Fruit fly (Drosophila melanogaster): Measurements from ENCODE around the gene CG43755.

The CG43755 gene

dm6 chr2L:278134-278533 lies 51.4 kb downstream of the CG43755 start, which contains the start of gene CG17078:
Gene CG17078, minus strand, starts transcription at chr2L:278234.
- TF ChIP-seq usp (GFP tag; optimal IDR thresholded peaks at IDR 0.05) (no peak), fru (GFP tag; optimal IDR thresholded peaks at IDR 0.05) (no peak), ey (GFP tag; optimal IDR thresholded peaks at IDR 0.05) (no peak), br (GFP tag; optimal IDR thresholded peaks at IDR 0.05) (no peak), CrebA (GFP tag; optimal IDR thresholded peaks at IDR 0.05; ENCODE audit: borderline replicate concordance) (no peak)

dm6 chr2L:277122-277671 lies 52.4 kb downstream of the CG43755 start, which contains the start of gene smo:
Gene smo, plus strand, starts transcription at chr2L:277582.
- TF ChIP-seq foxo (GFP tag; optimal IDR thresholded peaks at IDR 0.05) (no peak), h (GFP tag; optimal IDR thresholded peaks at IDR 0.05) (no peak), HLH106 (tag; optimal IDR thresholded peaks at IDR 0.05) (peak; percentile 7), ey (GFP tag; optimal IDR thresholded peaks at IDR 0.05) (peak; percentile 25), Sp1 (GFP tag; optimal IDR thresholded peaks at IDR 0.05) (no peak), lola (GFP tag; optimal IDR thresholded peaks at IDR 0.05) (no peak), br (GFP tag; optimal IDR thresholded peaks at IDR 0.05) (no peak), pan (optimal IDR thresholded peaks at IDR 0.05) (no peak), Hr83 (GFP tag; optimal IDR thresholded peaks at IDR 0.05; ENCODE audit: poor library complexity, severe bottlenecking) (peak; percentile 49), Vsx2 (GFP tag; optimal IDR thresholded peaks at IDR 0.05; ENCODE audit: partially characterized antibody) (no peak), Myc (optimal IDR thresholded peaks at IDR 0.05) (peak; percentile 46), Jra (GFP tag; optimal IDR thresholded peaks at IDR 0.05) (peak; percentile 5), Dfd (GFP tag; optimal IDR thresholded peaks at IDR 0.05) (no peak), Rel (GFP tag; optimal IDR thresholded peaks at IDR 0.05) (no peak), Rel (tag; optimal IDR thresholded peaks at IDR 0.05) (peak; percentile 87)
